Worm (Caenorhabditis elegans) whole organism, young adult: ENCODE results near the gene T16H12.2.

ENCODE experiments used
- B0261.1 ChIP-seq: sonication (generic microtip); optimal IDR thresholded peaks from 2 replicates; lab custom pipeline; 2016; ENCODE audit warnings: mild to moderate bottlenecking, missing genetic modification characterization, moderate library complexity, missing compliant biosample characterization
- B0336.3 ChIP-seq: fragments of 200-800 bp; sonication (Bioruptor generic); IDR thresholded peaks from 2 replicates; pipeline ENCODE4 v1.3.6; 2022; ENCODE audit warnings: missing genetic modification characterization, missing compliant biosample characterization
- F22D6.2 ChIP-seq: sonication (generic microtip); optimal IDR thresholded peaks from 2 replicates; lab custom pipeline; 2016; ENCODE audit warnings: mild to moderate bottlenecking, missing genetic modification characterization, missing compliant biosample characterization
- F37B4.10 ChIP-seq: fragments of 200-800 bp; sonication (Bioruptor generic); IDR thresholded peaks from 2 replicates; pipeline ENCODE4 v1.3.6; 2022; ENCODE audit warnings: missing genetic modification characterization, missing compliant biosample characterization
- F52B5.7 ChIP-seq: sonication (generic microtip); optimal IDR thresholded peaks from 2 replicates; lab custom pipeline; 2016; ENCODE audit warnings: mild to moderate bottlenecking, missing genetic modification characterization, missing compliant biosample characterization
- F55B11.4 ChIP-seq: sonication (generic microtip); optimal IDR thresholded peaks from 2 replicates; lab custom pipeline; 2016; ENCODE audit warnings: missing compliant biosample characterization, missing genetic modification characterization, borderline replicate concordance; ENCODE audit not compliant: insufficient read depth
- F57A8.1 ChIP-seq: fragments of 200-800 bp; sonication (Bioruptor generic); optimal IDR thresholded peaks from 2 replicates; lab custom pipeline; 2018; ENCODE audit warnings: mild to moderate bottlenecking, missing genetic modification characterization, moderate library complexity, missing compliant biosample characterization
- F57C9.4 ChIP-seq: sonication (generic microtip); optimal IDR thresholded peaks from 2 replicates; lab custom pipeline; 2017; ENCODE audit warnings: mild to moderate bottlenecking, missing genetic modification characterization, missing compliant biosample characterization
- K12H6.12 ChIP-seq: fragments of 200-800 bp; sonication (Bioruptor generic); optimal IDR thresholded peaks from 2 replicates; lab custom pipeline; 2018; ENCODE audit warnings: mild to moderate bottlenecking, missing genetic modification characterization, missing compliant biosample characterization
- T07F8.4 ChIP-seq: sonication (generic microtip); optimal IDR thresholded peaks from 2 replicates; lab custom pipeline; 2016; ENCODE audit warnings: mild to moderate bottlenecking, missing genetic modification characterization, moderate library complexity, missing compliant biosample characterization
- Y56A3A.18 ChIP-seq: fragments of 200-800 bp; sonication (Bioruptor generic); IDR thresholded peaks from 2 replicates; pipeline ENCODE4 v1.3.6; 2022; ENCODE audit warnings: missing genetic modification reagents, missing genetic modification characterization, missing compliant biosample characterization
- aptf-3 ChIP-seq: fragments of 200-800 bp; sonication (Bioruptor generic); IDR thresholded peaks from 2 replicates; pipeline ENCODE4 v1.3.6; 2022; ENCODE audit warnings: missing genetic modification characterization, missing compliant biosample characterization
- attf-3 ChIP-seq: fragments of 200-800 bp; sonication (Bioruptor generic); conservative IDR thresholded peaks from 2 replicates; pipeline ENCODE4 v1.3.6; 2022; ENCODE audit warnings: missing genetic modification reagents, missing genetic modification characterization, missing compliant biosample characterization
- attf-5 ChIP-seq: fragments of 200-800 bp; sonication (Bioruptor generic); optimal IDR thresholded peaks from 2 replicates; lab custom pipeline; 2018; ENCODE audit warnings: mild to moderate bottlenecking, missing genetic modification characterization, missing compliant biosample characterization
- attf-6 ChIP-seq: fragments of 200-800 bp; sonication (Bioruptor generic); IDR thresholded peaks from 2 replicates; pipeline ENCODE4 v1.3.6; 2022; ENCODE audit warnings: missing genetic modification reagents, missing genetic modification characterization, missing compliant biosample characterization
- bed-2 ChIP-seq: fragments of 200-800 bp; sonication (Bioruptor generic); IDR thresholded peaks from 2 replicates; pipeline ENCODE4 v1.3.6; 2022; ENCODE audit warnings: missing genetic modification reagents, missing genetic modification characterization, missing compliant biosample characterization
- ccch-3 ChIP-seq: fragments of 200-800 bp; sonication (Bioruptor generic); optimal IDR thresholded peaks from 2 replicates; lab custom pipeline; 2018; ENCODE audit warnings: mild to moderate bottlenecking, missing genetic modification characterization, missing compliant biosample characterization
- cebp-2 ChIP-seq: fragments of 200-800 bp; sonication (Bioruptor generic); IDR thresholded peaks from 2 replicates; pipeline ENCODE4 v1.3.6; 2022; ENCODE audit warnings: missing genetic modification characterization, missing compliant biosample characterization
- ceh-100 ChIP-seq: fragments of 200-800 bp; sonication (Bioruptor generic); IDR thresholded peaks from 2 replicates; pipeline ENCODE4 v1.3.6; 2022; ENCODE audit warnings: missing genetic modification reagents, missing genetic modification characterization, missing compliant biosample characterization
- ceh-58 ChIP-seq: fragments of 200-800 bp; sonication (Bioruptor generic); IDR thresholded peaks from 2 replicates; pipeline ENCODE4 v1.3.6; 2022; ENCODE audit warnings: missing genetic modification characterization, missing compliant biosample characterization
- ceh-79 ChIP-seq: sonication (generic microtip); optimal IDR thresholded peaks from 2 replicates; lab custom pipeline; 2017; ENCODE audit warnings: mild to moderate bottlenecking, missing genetic modification characterization, missing compliant biosample characterization
- dox-1 ChIP-seq: fragments of 200-800 bp; sonication (Bioruptor generic); IDR thresholded peaks from 2 replicates; pipeline ENCODE4 v1.3.6; 2022; ENCODE audit warnings: missing genetic modification reagents, missing genetic modification characterization, missing compliant biosample characterization
- dpff-1 ChIP-seq: sonication (generic microtip); optimal IDR thresholded peaks from 2 replicates; lab custom pipeline; 2017; ENCODE audit warnings: mild to moderate bottlenecking, missing genetic modification characterization, missing compliant biosample characterization
- dpl-1 ChIP-seq: fragments of 150-350 bp; optimal IDR thresholded peaks from 2 replicates; lab custom pipeline; 2014; ENCODE audit warnings: missing biosample characterization, missing genetic modification reagents, missing genetic modification characterization
- efl-1 ChIP-seq: fragments of 150-350 bp; optimal IDR thresholded peaks from 2 replicates; lab custom pipeline; 2014; ENCODE audit warnings: missing biosample characterization, missing genetic modification reagents, missing genetic modification characterization
- hmg-20 ChIP-seq: fragments of 200-800 bp; sonication (Bioruptor generic); IDR thresholded peaks from 2 replicates; pipeline ENCODE4 v1.3.6; 2022; ENCODE audit warnings: missing genetic modification reagents, missing genetic modification characterization, missing compliant biosample characterization
- lag-1 ChIP-seq: fragments of 200-800 bp; sonication (Bioruptor generic); IDR thresholded peaks from 2 replicates; pipeline ENCODE4 v1.3.6; 2022; ENCODE audit warnings: missing genetic modification reagents, missing genetic modification characterization, missing compliant biosample characterization
- lin-26 ChIP-seq: fragments of 200-800 bp; sonication (Bioruptor generic); IDR thresholded peaks from 2 replicates; pipeline ENCODE4 v1.3.6; 2022; ENCODE audit warnings: missing genetic modification reagents, missing genetic modification characterization, missing compliant biosample characterization
- lin-35 ChIP-seq, 3 experiments: fragments of 150-350 bp in 2 of 3; sonication (generic microtip) in 1 of 3; optimal IDR thresholded peaks; 2 replicates each; lab custom pipeline; 2014 to 2018; ENCODE audit warnings: missing biosample characterization in 3 of 3, missing genetic modification characterization in 3 of 3, missing genetic modification reagents in 3 of 3
- lin-40 ChIP-seq: sonication (generic microtip); optimal IDR thresholded peaks from 2 replicates; lab custom pipeline; 2016; ENCODE audit warnings: missing genetic modification characterization, mild to moderate bottlenecking, missing compliant biosample characterization, missing genotype, missing genetic modification reagents
- lir-1 ChIP-seq: fragments of 200-800 bp; sonication (Bioruptor generic); conservative IDR thresholded peaks from 2 replicates; pipeline ENCODE4 v1.3.6; 2022; ENCODE audit warnings: missing genetic modification reagents, missing genetic modification characterization, missing compliant biosample characterization
- madf-8 ChIP-seq: fragments of 200-800 bp; sonication (Bioruptor generic); conservative IDR thresholded peaks from 2 replicates; pipeline ENCODE4 v1.3.6; 2022; ENCODE audit warnings: missing genetic modification reagents, missing genetic modification characterization, missing compliant biosample characterization
- mxl-1 ChIP-seq: sonication (generic microtip); optimal IDR thresholded peaks from 2 replicates; lab custom pipeline; 2016; ENCODE audit warnings: missing genetic modification characterization, missing compliant biosample characterization
- nfya-1 ChIP-seq: sonication (generic microtip); optimal IDR thresholded peaks from 2 replicates; lab custom pipeline; 2017; ENCODE audit warnings: antibody characterized with exemption, missing compliant biosample characterization, missing genetic modification characterization, borderline replicate concordance; ENCODE audit not compliant: insufficient read depth
- somi-1 ChIP-seq: fragments of 200-800 bp; sonication (Bioruptor generic); optimal IDR thresholded peaks from 2 replicates; lab custom pipeline; 2018; ENCODE audit warnings: mild to moderate bottlenecking, missing genetic modification characterization, missing compliant biosample characterization
- tbx-9 ChIP-seq: sonication (generic microtip); optimal IDR thresholded peaks from 2 replicates; lab custom pipeline; 2016; ENCODE audit warnings: borderline replicate concordance, missing genetic modification characterization, inconsistent platforms, missing compliant biosample characterization
- tlf-1 ChIP-seq: fragments of 200-800 bp; sonication (Bioruptor generic); optimal IDR thresholded peaks from 2 replicates; lab custom pipeline; 2018; ENCODE audit warnings: mild to moderate bottlenecking, missing genetic modification characterization, missing compliant biosample characterization
- unc-130 ChIP-seq: sonication (generic microtip); optimal IDR thresholded peaks from 2 replicates; lab custom pipeline; 2016; ENCODE audit warnings: missing genetic modification reagents, missing genetic modification characterization, missing compliant biosample characterization
- unc-62 ChIP-seq: fragments of 150-350 bp; optimal IDR thresholded peaks from 2 replicates; lab custom pipeline; 2014; ENCODE audit warnings: missing biosample characterization, missing genetic modification reagents, missing genetic modification characterization
- xnd-1 ChIP-seq: sonication (generic microtip); optimal IDR thresholded peaks from 2 replicates; lab custom pipeline; 2016; ENCODE audit warnings: missing genotype, missing genetic modification reagents, missing genetic modification characterization, missing compliant biosample characterization
- zfh-2 ChIP-seq: fragments of 200-800 bp; sonication (Bioruptor generic); conservative IDR thresholded peaks from 2 replicates; pipeline ENCODE4 v1.3.6; 2022; ENCODE audit warnings: missing genetic modification reagents, missing genetic modification characterization, missing compliant biosample characterization
- ztf-25 ChIP-seq: fragments of 200-800 bp; sonication (Bioruptor generic); IDR thresholded peaks from 2 replicates; pipeline ENCODE4 v1.3.6; 2022; ENCODE audit warnings: missing genetic modification reagents, missing genetic modification characterization, missing compliant biosample characterization
- ztf-26 ChIP-seq: sonication (generic microtip); optimal IDR thresholded peaks from 2 replicates; lab custom pipeline; 2017; ENCODE audit warnings: missing genetic modification characterization, missing compliant biosample characterization
- ztf-6 ChIP-seq: fragments of 200-800 bp; sonication (Bioruptor generic); IDR thresholded peaks from 2 replicates; pipeline ENCODE4 v1.3.6; 2022; ENCODE audit warnings: missing genetic modification reagents, missing genetic modification characterization, missing compliant biosample characterization

Gene T16H12.2

ce11 chrIII:10123586-10124233 is 37.6 kb downstream of the T16H12.2 start, which contains the start of gene ttll-4 (continued):
- TF ChIP-seq ceh-58 (GFP tag; lab: Robert Waterston, UW) (no peak), F37B4.10 (GFP tag; lab: Robert Waterston, UW) (no peak), lin-26 (GFP tag; lab: Robert Waterston, UW) (no peak), ztf-25 (GFP tag; lab: Robert Waterston, UW) (0 out of 2 replicates have a peak, but pooled peaks have one; percentile 56), unc-62 (no peak), attf-6 (GFP tag; lab: Robert Waterston, UW) (0 out of 2 replicates have a peak, but pooled peaks have one; percentile 11), attf-3 (GFP tag; lab: Robert Waterston, UW) (peak; percentile 48; the same call in 1 of the 2 replicates), T07F8.4 (no peak), nfya-1 (no peak), B0336.3 (GFP tag; lab: Robert Waterston, UW) (no peak), lin-40 (peak; percentile 32), ceh-79 (no peak), ccch-3 (GFP tag; lab: Kevin White, UChicago) (no peak)

- no peak for TF ChIP-seq tlf-1
- TF ChIP-seq tbx-9 (tag; lab: Kevin White, UChicago): no peak
- TF ChIP-seq bed-2 (GFP tag; lab: Robert Waterston, UW): no peak
- TF ChIP-seq F22D6.2 (tag; lab: Kevin White, UChicago): no peak
- no peak for TF ChIP-seq ztf-25 (GFP tag; lab: Robert Waterston, UW)
- TF ChIP-seq B0261.1: no peak
- no peak for TF ChIP-seq dpl-1 (GFP tag; lab: Kevin White, UChicago)
Observed at ce11 chrIII:10126375-10126774, 40.3 kb downstream of the T16H12.2 start.

ce11 chrIII:10132495-10133450 is 46.7 kb downstream of the T16H12.2 start:
- TF ChIP-seq lir-1 (GFP tag; lab: Robert Waterston, UW) (no peak), aptf-3 (GFP tag; lab: Robert Waterston, UW) (no peak), lag-1 (no peak), madf-8 (no peak), efl-1 (GFP tag; lab: Kevin White, UChicago) (no peak), mxl-1 (tag; lab: Kevin White, UChicago) (no peak), Y56A3A.18 (no peak), hmg-20 (GFP tag; lab: Robert Waterston, UW) (no peak), ceh-100 (GFP tag; lab: Robert Waterston, UW) (no peak), F55B11.4 (tag; lab: Kevin White, UChicago) (no peak), F57A8.1 (GFP tag; lab: Kevin White, UChicago) (no peak), K12H6.12 (no peak), F52B5.7 (no peak), somi-1 (GFP tag; lab: Kevin White, UChicago) (peak; percentile 20), lin-35 (GFP tag; optimal IDR thresholded peaks at IDR 0.05; lab: Kevin White, UChicago) (no peak), unc-130 (GFP tag; lab: Kevin White, UChicago) (no peak), F57C9.4 (tag; lab: Kevin White, UChicago) (no peak), dox-1 (GFP tag; lab: Robert Waterston, UW) (peak; percentile 27; the same call in 1 of the 2 replicates), nfya-1 (no peak), attf-5 (GFP tag; lab: Kevin White, UChicago) (peak; percentile 5), zfh-2 (GFP tag; lab: Robert Waterston, UW) (no peak; the same call in 1 of the 2 replicates), xnd-1 (tag; lab: Kevin White, UChicago) (no peak), ztf-26 (peak; percentile 27), cebp-2 (GFP tag; lab: Robert Waterston, UW) (no peak), attf-6 (GFP tag; lab: Robert Waterston, UW) (no peak), ztf-6 (GFP tag; lab: Robert Waterston, UW) (no peak), ztf-25 (GFP tag; lab: Robert Waterston, UW) (no peak), dpff-1 (tag; lab: Kevin White, UChicago) (no peak)
